Worm (Caenorhabditis elegans): ENCODE measurements around the gene fipr-21.

fipr-21 gene

ce11 chrX:10306923-10307322, 2.6 kb downstream of the fipr-21 start:
- TF ChIP-seq nhr-25 (tag; optimal IDR thresholded peaks at IDR 0.05) (peak; percentile 65), nhr-76 (tag; optimal IDR thresholded peaks at IDR 0.05) (no peak), egl-27 (tag; optimal IDR thresholded peaks at IDR 0.05) (no peak), nhr-43 (tag; optimal IDR thresholded peaks at IDR 0.05; ENCODE audit: poor library complexity, severe bottlenecking) (no peak), snpc-4 (tag; optimal IDR thresholded peaks at IDR 0.05) (no peak), hmg-11 (tag; optimal IDR thresholded peaks at IDR 0.05) (no peak), eor-1 (tag; optimal IDR thresholded peaks at IDR 0.05) (no peak), elt-3 (tag; optimal IDR thresholded peaks at IDR 0.05) (peak in 1 of 3 experiments; percentile 1)

ce11 chrX:10307495-10307894, 3.2 kb downstream of the fipr-21 start, which contains the start of gene F41E7.7:
Gene F41E7.7 (plus strand): TSS chrX:10307795.
- TF ChIP-seq nhr-67 (tag; optimal IDR thresholded peaks at IDR 0.05), result no peak
- TF ChIP-seq zag-1 (tag; optimal IDR thresholded peaks at IDR 0.05), result no peak
- TF ChIP-seq fkh-10 (GFP tag; optimal IDR thresholded peaks at IDR 0.05), result no peak
- no peak for TF ChIP-seq eor-1 (tag; optimal IDR thresholded peaks at IDR 0.05)
- no peak for TF ChIP-seq pqm-1 (tag; optimal IDR thresholded peaks at IDR 0.05)
- TF ChIP-seq ceh-82 (tag; optimal IDR thresholded peaks at IDR 0.05), result no peak
- no peak for TF ChIP-seq lin-39 (tag; optimal IDR thresholded peaks at IDR 0.05)
- no peak for TF ChIP-seq fkh-2 (tag; optimal IDR thresholded peaks at IDR 0.05)
- TF ChIP-seq skn-1 (tag; optimal IDR thresholded peaks at IDR 0.05), result no peak
- no peak for TF ChIP-seq elt-1 (tag; optimal IDR thresholded peaks at IDR 0.05)
- TF ChIP-seq ceh-16 (tag; optimal IDR thresholded peaks at IDR 0.05), result no peak

- TF ChIP-seq nhr-76 (tag; optimal IDR thresholded peaks at IDR 0.05), result no peak
- TF ChIP-seq daf-12 (tag; optimal IDR thresholded peaks at IDR 0.05), result no peak
- TF ChIP-seq ceh-16 (tag; optimal IDR thresholded peaks at IDR 0.05), result no peak
- TF ChIP-seq sea-2 (GFP tag; optimal IDR thresholded peaks at IDR 0.05), result no peak
- TF ChIP-seq R02D3.7 (tag; optimal IDR thresholded peaks at IDR 0.05), result no peak
- no peak for TF ChIP-seq unc-62 (GFP tag; optimal IDR thresholded peaks at IDR 0.05)
- no peak for TF ChIP-seq hmg-11 (tag; optimal IDR thresholded peaks at IDR 0.05)
- no peak for TF ChIP-seq skn-1 (tag; optimal IDR thresholded peaks at IDR 0.05)
- TF ChIP-seq nfya-1 (tag; optimal IDR thresholded peaks at IDR 0.05; ENCODE audit: insufficient read depth), result no peak
- TF ChIP-seq nhr-237 (tag; optimal IDR thresholded peaks at IDR 0.05), result no peak
These were observed 6.0 kb downstream of the fipr-21 start, which contains the start of gene F41E7.6 for ce11 chrX:10310366-10310765. Gene F41E7.6 (minus strand): TSS chrX:10310466.

ce11 chrX:10315905-10316304, 11.6 kb downstream of the fipr-21 start, which contains the start of gene F41E7.9:
Gene F41E7.9 (minus strand): TSS chrX:10316005.
- TF ChIP-seq nhr-28 (tag; optimal IDR thresholded peaks at IDR 0.05) (no peak), elt-3 (tag; optimal IDR thresholded peaks at IDR 0.05) (no peak), R02D3.7 (tag; optimal IDR thresholded peaks at IDR 0.05) (no peak), nhr-11 (tag; optimal IDR thresholded peaks at IDR 0.05) (no peak), nhr-77 (tag; optimal IDR thresholded peaks at IDR 0.05) (no peak), sea-2 (GFP tag; optimal IDR thresholded peaks at IDR 0.05) (no peak), ztf-4 (tag; optimal IDR thresholded peaks at IDR 0.05) (no peak), nhr-43 (tag; optimal IDR thresholded peaks at IDR 0.05; ENCODE audit: poor library complexity, severe bottlenecking) (no peak), ztf-11 (tag; optimal IDR thresholded peaks at IDR 0.05) (no peak), fos-1 (tag; optimal IDR thresholded peaks at IDR 0.05) (no peak), zag-1 (tag; optimal IDR thresholded peaks at IDR 0.05) (no peak), daf-12 (tag; optimal IDR thresholded peaks at IDR 0.05) (no peak), elt-1 (tag; optimal IDR thresholded peaks at IDR 0.05) (no peak), pqm-1 (tag; optimal IDR thresholded peaks at IDR 0.05) (no peak), fkh-10 (GFP tag; optimal IDR thresholded peaks at IDR 0.05) (no peak), egl-27 (tag; optimal IDR thresholded peaks at IDR 0.05) (no peak), ZK546.5 (tag; optimal IDR thresholded peaks at IDR 0.05) (no peak), lin-39 (tag; optimal IDR thresholded peaks at IDR 0.05) (no peak)

- TF ChIP-seq nhr-23 (tag; optimal IDR thresholded peaks at IDR 0.05), result peak; percentile 56
- TF ChIP-seq eor-1 (tag; optimal IDR thresholded peaks at IDR 0.05), result no peak
- no peak for TF ChIP-seq lin-15B (tag; optimal IDR thresholded peaks at IDR 0.05)
- TF ChIP-seq egl-27 (tag; optimal IDR thresholded peaks at IDR 0.05), result no peak
- peak; percentile 31 for TF ChIP-seq nhr-43 (tag; optimal IDR thresholded peaks at IDR 0.05; ENCODE audit: poor library complexity, severe bottlenecking)
These were observed 13.2 kb downstream of the fipr-21 start, which contains the start of gene R07E3.6 for ce11 chrX:10317565-10317964. Gene R07E3.6 (plus strand): TSS chrX:10317722.
